Worm (Caenorhabditis elegans) whole organism, L1 larva: Measurements from ENCODE around the gene dmsr-6.
A peak's percentile ranks its signal among the peaks of the same experiment; 100 is the strongest.

Source experiments
- ceh-82 ChIP-seq, 3 experiments: fragments of 150-350 bp in 1 of 3; sonication (generic microtip) in 2 of 3; optimal IDR thresholded peaks; 2 replicates each; lab custom pipeline; 2014 to 2017; ENCODE audit warnings: missing biosample characterization in 3 of 3, missing genetic modification characterization in 3 of 3
- grh-1 ChIP-seq: fragments of 200-800 bp; sonication (Bioruptor generic); IDR thresholded peaks from 2 replicates; pipeline ENCODE4 v1.3.6; 2022; ENCODE audit warnings: missing genetic modification reagents, missing genetic modification characterization, missing compliant biosample characterization
- jun-1 ChIP-seq: fragments of 150-350 bp; optimal IDR thresholded peaks from 2 replicates; lab custom pipeline; 2014; ENCODE audit warnings: missing biosample characterization, missing genetic modification reagents, missing genetic modification characterization
- mdl-1 ChIP-seq, 2 experiments: fragments of 150-350 bp; optimal IDR thresholded peaks; 2 replicates each; lab custom pipeline; 2014 to 2017; ENCODE audit warnings: missing biosample characterization in 2 of 2, missing genetic modification characterization in 2 of 2, inconsistent platforms in 1 of 2
- nhr-76 ChIP-seq: sonication (generic microtip); optimal IDR thresholded peaks from 2 replicates; lab custom pipeline; 2017; ENCODE audit warnings: missing biosample characterization, missing genetic modification characterization
- nhr-77 ChIP-seq: fragments of 150-350 bp; optimal IDR thresholded peaks from 2 replicates; lab custom pipeline; 2014; ENCODE audit warnings: missing biosample characterization, missing genetic modification characterization
- nhr-84 ChIP-seq: sonication (generic microtip); optimal IDR thresholded peaks from 2 replicates; lab custom pipeline; 2017; ENCODE audit warnings: missing biosample characterization, missing genetic modification characterization
- ztf-11 ChIP-seq, 2 experiments: sonication (generic microtip); optimal IDR thresholded peaks; 2 replicates each; lab custom pipeline; 2016 to 2017; ENCODE audit warnings: missing genetic modification characterization in 2 of 2, missing biosample characterization in 1 of 2, missing compliant biosample characterization in 1 of 2
- ztf-4 ChIP-seq: fragments of 150-350 bp; optimal IDR thresholded peaks from 2 replicates; lab custom pipeline; 2014; ENCODE audit warnings: missing biosample characterization, missing genetic modification characterization

ce11 chrII:14407332-14408270 lies 47.8 kb upstream of the dmsr-6 start:
- TF ChIP-seq mdl-1 (tag; optimal IDR thresholded peaks at IDR 0.05; lab: Kevin White, UChicago) (no peak), ceh-82 (tag; optimal IDR thresholded peaks at IDR 0.05; lab: Kevin White, UChicago) (no peak), jun-1 (no peak), nhr-84 (tag; lab: Kevin White, UChicago) (no peak), nhr-77 (tag; lab: Kevin White, UChicago) (no peak), nhr-76 (tag; lab: Kevin White, UChicago) (no peak), ztf-11 (tag; optimal IDR thresholded peaks at IDR 0.05; lab: Kevin White, UChicago) (no peak), ztf-4 (tag; lab: Kevin White, UChicago) (peak; percentile 86), grh-1 (GFP tag; lab: Robert Waterston, UW) (no peak)
